Fruit fly (Drosophila melanogaster) whole organism: Measurements from ENCODE around the gene CG14329.

Experiments
- EcR ChIP-seq, 2 experiments: fragments of >200 bp; optimal IDR thresholded peaks; 2 replicates each; lab custom pipeline; 2017; ENCODE audit warnings: missing biosample characterization in 2 of 2, missing genetic modification characterization in 2 of 2, missing genetic modification reagents in 2 of 2
- psq ChIP-seq: fragments of >200 bp; optimal IDR thresholded peaks from 2 replicates; lab custom pipeline; 2017

- TF ChIP-seq psq (lab: Kevin White, UChicago), result no peak
- no peak for TF ChIP-seq EcR (GFP tag; optimal IDR thresholded peaks at IDR 0.05; lab: Kevin White, UChicago)
Measured at dm6 chr3R:17611836-17612235, 2.7 kb downstream of the CG14329 start.
